Fruit fly (Drosophila melanogaster) whole organism, larva: ENCODE data around the gene fiz.

Source experiments
- noc ChIP-seq: fragments of 200-800 bp; sonication (Bioruptor generic); optimal IDR thresholded peaks from 3 replicates; lab custom pipeline; 2019; ENCODE audit warnings: missing biosample characterization, mild to moderate bottlenecking, missing genetic modification characterization, moderate library complexity

fiz gene

dm6 chrX:14923277-14924019 is 13.9 kb upstream of the fiz start, which contains the start of gene CG9503:
CG9503 (minus strand) TSS chrX:14923493.
- TF ChIP-seq noc, result no peak

- TF ChIP-seq noc, result no peak
These were observed 13.1 kb upstream of the fiz start for dm6 chrX:14922396-14923276.

dm6 chrX:14918750-14919247 is 9.3 kb upstream of the fiz start, which contains the start of gene Eo:
Eo (minus strand) TSS chrX:14918800.
- no peak for TF ChIP-seq noc

- TF ChIP-seq noc, result no peak
These were observed 4.3 kb upstream of the fiz start, which contains the start of gene CG12398 for dm6 chrX:14913706-14914303. CG12398 (minus strand) TSS chrX:14913812.

- no peak for TF ChIP-seq noc
These were observed 1.2 kb upstream of the fiz start, which contains the start of gene CG14406 for dm6 chrX:14910464-14911349. CG14406 (minus strand) TSS chrX:14910845.

dm6 chrX:14909051-14909450 is 457 bp downstream of the fiz start:
- TF ChIP-seq noc, result no peak

- peak; percentile 33 for TF ChIP-seq noc
These were observed 3.9 kb downstream of the fiz start, which contains the start of gene CG9512 for dm6 chrX:14905499-14906044. CG9512 (minus strand) TSS chrX:14905549.

dm6 chrX:14897592-14897991 is 11.9 kb downstream of the fiz start:
- no peak for TF ChIP-seq noc

dm6 chrX:14896791-14897190 is 12.7 kb downstream of the fiz start, which contains the start of gene CG9514:
CG9514 (minus strand) TSS chrX:14896891.
- TF ChIP-seq noc, result no peak

- TF ChIP-seq noc, result no peak
These were observed 13.2 kb downstream of the fiz start for dm6 chrX:14896310-14896709.

dm6 chrX:14893872-14894271 is 15.6 kb downstream of the fiz start:
- no peak for TF ChIP-seq noc

- no peak for TF ChIP-seq noc
These were observed 17.2 kb downstream of the fiz start for dm6 chrX:14892303-14892702.

- no peak for TF ChIP-seq noc
These were observed 24.0 kb downstream of the fiz start for dm6 chrX:14885554-14885953.

dm6 chrX:14883993-14884392 is 25.5 kb downstream of the fiz start:
- TF ChIP-seq noc, result no peak

dm6 chrX:14882536-14883118 is 26.9 kb downstream of the fiz start, which contains the start of the genes CG45064 and CG45065:
CG45064 (minus strand) TSS chrX:14882586.
CG45065 (minus strand) TSS chrX:14882586.
- peak; percentile 89 for TF ChIP-seq noc
